Worm (Caenorhabditis elegans): ENCODE results near the gene syx-5.

Gene syx-5

DNA sequence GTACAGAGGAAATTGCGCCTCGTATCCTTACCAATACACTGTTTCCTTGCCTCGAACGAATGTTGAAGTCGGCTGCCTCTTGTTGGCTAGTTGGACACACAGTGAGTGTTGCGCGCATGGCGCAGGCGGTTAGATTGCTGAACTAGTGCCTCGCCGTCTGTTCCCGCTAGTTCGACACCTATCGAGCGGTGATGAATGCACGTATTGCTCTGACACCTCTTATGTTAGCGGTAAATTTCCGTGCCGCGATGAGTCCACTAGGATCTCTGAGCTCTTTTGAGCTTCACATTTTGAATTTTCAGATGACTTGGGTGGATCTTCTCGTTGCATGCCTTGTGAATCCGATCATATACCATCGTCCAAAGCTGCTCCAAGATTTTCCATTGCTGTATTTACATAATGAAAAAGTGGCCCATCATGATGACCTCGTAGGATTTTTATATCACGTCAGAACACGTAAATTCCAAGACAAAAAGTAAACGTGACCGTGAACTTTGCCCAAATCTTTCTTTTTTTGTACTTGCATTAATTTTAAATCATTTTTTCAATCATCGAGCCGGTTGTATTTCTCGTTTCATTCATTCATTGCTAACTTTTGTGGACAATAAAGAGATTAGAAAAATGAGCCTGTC lies 18.2 kb downstream of the syx-5 start, which contains the start of gene F55A11.11 (continued):
- TF ChIP-seq pax-1 (tag; optimal IDR thresholded peaks at IDR 0.05) (no peak), ama-1 (optimal IDR thresholded peaks at IDR 0.05) (no peak), pros-1 (tag; optimal IDR thresholded peaks at IDR 0.05) (peak; percentile 73), K02D7.2 (tag; optimal IDR thresholded peaks at IDR 0.05) (peak; percentile 91), zip-5 (tag; optimal IDR thresholded peaks at IDR 0.05) (peak; percentile 79), che-1 (tag; optimal IDR thresholded peaks at IDR 0.05) (peak; percentile 95), pha-4 (tag; optimal IDR thresholded peaks at IDR 0.05) (no peak), F13H6.1 (tag; optimal IDR thresholded peaks at IDR 0.05) (peak; percentile 87), pha-2 (tag; optimal IDR thresholded peaks at IDR 0.05) (peak; percentile 98), ceh-2 (tag; optimal IDR thresholded peaks at IDR 0.05) (peak; percentile 88), ceh-14 (tag; optimal IDR thresholded peaks at IDR 0.05) (peak; percentile 94), unc-42 (tag; optimal IDR thresholded peaks at IDR 0.05) (no peak), ceh-34 (tag; optimal IDR thresholded peaks at IDR 0.05) (peak; percentile 92), lim-6 (tag; optimal IDR thresholded peaks at IDR 0.05) (peak; percentile 48), ceh-31 (tag; optimal IDR thresholded peaks at IDR 0.05) (peak; percentile 85), elt-4 (tag; optimal IDR thresholded peaks at IDR 0.05) (peak; percentile 52), madf-2 (tag; optimal IDR thresholded peaks at IDR 0.05) (peak; percentile 91), pat-9 (tag; optimal IDR thresholded peaks at IDR 0.05) (peak; percentile 97), ceh-45 (GFP tag; IDR thresholded peaks at IDR 0.05) (peak; percentile 81; the same call in 1 of the 2 replicates), fkh-10 (GFP tag; optimal IDR thresholded peaks at IDR 0.05) (peak; percentile 85), tbx-7 (tag; optimal IDR thresholded peaks at IDR 0.05) (peak; percentile 61), hlh-15 (tag; optimal IDR thresholded peaks at IDR 0.05) (peak; percentile 90), sdc-2 (tag; optimal IDR thresholded peaks at IDR 0.05) (peak; percentile 87), ttx-3 (tag; optimal IDR thresholded peaks at IDR 0.05) (peak; percentile 82), ahr-1 (tag; optimal IDR thresholded peaks at IDR 0.05) (peak; percentile 88), lin-11 (tag; optimal IDR thresholded peaks at IDR 0.05) (peak; percentile 91), odd-2 (tag; optimal IDR thresholded peaks at IDR 0.05) (peak; percentile 56), nfya-1 (tag; optimal IDR thresholded peaks at IDR 0.05) (peak; percentile 81), npax-4 (tag; optimal IDR thresholded peaks at IDR 0.05) (peak; percentile 90), nhr-232 (tag; optimal IDR thresholded peaks at IDR 0.05) (peak; percentile 93), T23F11.4 (GFP tag; optimal IDR thresholded peaks at IDR 0.05) (peak; percentile 92), ets-4 (tag; optimal IDR thresholded peaks at IDR 0.05) (peak; percentile 63), nhr-11 (tag; optimal IDR thresholded peaks at IDR 0.05) (no peak), elt-2 (tag; optimal IDR thresholded peaks at IDR 0.05) (peak; percentile 96), K09A11.1 (tag; optimal IDR thresholded peaks at IDR 0.05; ENCODE audit: insufficient read depth) (peak; percentile 78), ceh-6 (GFP tag; optimal IDR thresholded peaks at IDR 0.05) (peak; percentile 96), sox-4 (tag; optimal IDR thresholded peaks at IDR 0.05) (peak; percentile 97), ceh-30 (tag; optimal IDR thresholded peaks at IDR 0.05) (no peak), C38D4.7 (GFP tag; optimal IDR thresholded peaks at IDR 0.05) (peak; percentile 89), dve-1 (tag; optimal IDR thresholded peaks at IDR 0.05) (peak; percentile 89), eyg-1 (tag; optimal IDR thresholded peaks at IDR 0.05) (peak; percentile 89), ztf-16 (tag; optimal IDR thresholded peaks at IDR 0.05) (peak; percentile 94), gmeb-2 (tag; optimal IDR thresholded peaks at IDR 0.05) (peak; percentile 94), ceh-18 (tag; optimal IDR thresholded peaks at IDR 0.05) (peak; percentile 79), rnt-1 (tag; optimal IDR thresholded peaks at IDR 0.05) (peak; percentile 92), ceh-19 (GFP tag; optimal IDR thresholded peaks at IDR 0.05) (peak; percentile 96), ref-2 (tag; optimal IDR thresholded peaks at IDR 0.05) (peak; percentile 95), ceh-9 (tag; optimal IDR thresholded peaks at IDR 0.05) (peak; percentile 88), hlh-6 (tag; optimal IDR thresholded peaks at IDR 0.05) (peak; percentile 93)
